Worm (Caenorhabditis elegans) whole organism, L3 larva: Measurements from ENCODE around the gene rab-39.

Experiments
- ama-1 ChIP-seq: fragments of 150-350 bp; optimal IDR thresholded peaks from 2 replicates; lab custom pipeline; 2018
- fos-1 ChIP-seq: fragments of 150-350 bp; optimal IDR thresholded peaks from 2 replicates; lab custom pipeline; 2014; ENCODE audit warnings: missing biosample characterization, missing genetic modification characterization
- jun-1 ChIP-seq: fragments of 150-350 bp; optimal IDR thresholded peaks from 2 replicates; lab custom pipeline; 2014; ENCODE audit warnings: missing biosample characterization, missing genetic modification reagents, missing genetic modification characterization
- mdl-1 ChIP-seq: fragments of 150-350 bp; optimal IDR thresholded peaks from 2 replicates; lab custom pipeline; 2014; ENCODE audit warnings: missing biosample characterization, missing genetic modification characterization
- pha-4 ChIP-seq: fragments of 150-350 bp; optimal IDR thresholded peaks from 2 replicates; lab custom pipeline; 2014; ENCODE audit warnings: missing biosample characterization, missing genetic modification reagents, missing genetic modification characterization
- pqm-1 ChIP-seq: fragments of 150-350 bp; optimal IDR thresholded peaks from 2 replicates; lab custom pipeline; 2017; ENCODE audit warnings: missing biosample characterization, missing genetic modification characterization, inconsistent platforms
- tbx-2 ChIP-seq: sonication (generic microtip); optimal IDR thresholded peaks from 2 replicates; lab custom pipeline; 2016; ENCODE audit warnings: mild to moderate bottlenecking, missing genetic modification characterization, missing compliant biosample characterization
- unc-39 ChIP-seq: sonication (generic microtip); optimal IDR thresholded peaks from 4 replicates; lab custom pipeline; 2017; ENCODE audit warnings: missing biosample characterization, missing genetic modification characterization
- ztf-4 ChIP-seq: fragments of 150-350 bp; optimal IDR thresholded peaks from 2 replicates; lab custom pipeline; 2014; ENCODE audit warnings: missing biosample characterization, missing genetic modification characterization

ce11 chrII:9289127-9289526 lies 33.6 kb downstream of the rab-39 start:
- TF ChIP-seq fos-1 (tag; lab: Kevin White, UChicago) (no peak), ama-1 (lab: Kevin White, UChicago) (no peak), jun-1 (tag; lab: Kevin White, UChicago) (no peak), mdl-1 (tag; lab: Kevin White, UChicago) (no peak), ztf-4 (tag; lab: Kevin White, UChicago) (no peak), tbx-2 (tag; lab: Kevin White, UChicago) (no peak), pqm-1 (tag; lab: Kevin White, UChicago) (no peak), pha-4 (tag; lab: Kevin White, UChicago) (no peak), unc-39 (tag; lab: Kevin White, UChicago) (no peak)
